Fruit fly (Drosophila melanogaster) whole organism, embryonic: Measurements from ENCODE around the gene CG42488.
A peak's percentile ranks its signal among the peaks of the same experiment; 100 is the strongest.

Experiments
- Aef1 ChIP-seq: fragments of 200-800 bp; sonication (Bioruptor generic); IDR thresholded peaks from 3 replicates; pipeline ENCODE4 v1.3.6; 2022; ENCODE audit warnings: missing biosample characterization, missing genetic modification characterization
- Blimp-1 ChIP-seq: fragments of 200-800 bp; sonication (Bioruptor generic); optimal IDR thresholded peaks from 3 replicates; lab custom pipeline; 2018; ENCODE audit warnings: missing biosample characterization, missing genetic modification characterization, mild to moderate bottlenecking, moderate library complexity, missing genetic modification reagents
- CG10209 ChIP-seq: fragments of 200-800 bp; sonication (Bioruptor generic); optimal IDR thresholded peaks from 3 replicates; lab custom pipeline; 2017; ENCODE audit warnings: missing biosample characterization, mild to moderate bottlenecking, missing genetic modification characterization, missing genetic modification reagents
- CG10267 ChIP-seq: fragments of 200-800 bp; sonication (Bioruptor generic); optimal IDR thresholded peaks from 2 replicates; lab custom pipeline; 2018; ENCODE audit warnings: missing biosample characterization, mild to moderate bottlenecking, missing genetic modification characterization, moderate library complexity
- CG10979 ChIP-seq: fragments of 200-800 bp; sonication (Bioruptor generic); optimal IDR thresholded peaks from 2 replicates; lab custom pipeline; 2018; ENCODE audit warnings: missing biosample characterization, mild to moderate bottlenecking, missing genetic modification characterization, moderate library complexity
- CG11085 ChIP-seq: fragments of 200-800 bp; sonication (Bioruptor generic); IDR thresholded peaks from 2 replicates; pipeline ENCODE4 v1.3.6; 2022; ENCODE audit warnings: missing biosample characterization, missing genetic modification characterization
- CG11504 ChIP-seq: fragments of 200-800 bp; sonication (Bioruptor generic); optimal IDR thresholded peaks from 3 replicates; lab custom pipeline; 2019; ENCODE audit warnings: missing biosample characterization, mild to moderate bottlenecking, missing genetic modification characterization, moderate library complexity
- CG12391 ChIP-seq: fragments of 200-800 bp; sonication (Bioruptor generic); optimal IDR thresholded peaks from 3 replicates; lab custom pipeline; 2018; ENCODE audit warnings: missing biosample characterization, mild to moderate bottlenecking, missing genetic modification characterization, moderate library complexity
- CG12659 ChIP-seq: fragments of 200-800 bp; sonication (Bioruptor generic); optimal IDR thresholded peaks from 3 replicates; lab custom pipeline; 2017; ENCODE audit warnings: mild to moderate bottlenecking, missing biosample characterization, missing genetic modification reagents, missing genetic modification characterization
- CG13424 ChIP-seq: fragments of 200-800 bp; sonication (Bioruptor generic); optimal IDR thresholded peaks from 2 replicates; lab custom pipeline; 2019; ENCODE audit warnings: missing biosample characterization, mild to moderate bottlenecking, missing genetic modification characterization, moderate library complexity
- CG14710 ChIP-seq: fragments of 200-800 bp; sonication (Bioruptor generic); optimal IDR thresholded peaks from 3 replicates; lab custom pipeline; 2019; ENCODE audit warnings: missing biosample characterization, mild to moderate bottlenecking, missing genetic modification characterization, moderate library complexity
- CG17328 ChIP-seq: fragments of 200-800 bp; sonication (Bioruptor generic); IDR thresholded peaks from 2 replicates; pipeline ENCODE4 v1.3.6; 2022; ENCODE audit warnings: missing biosample characterization, missing genetic modification characterization
- CG2712 ChIP-seq: fragments of 200-800 bp; optimal IDR thresholded peaks from 3 replicates; lab custom pipeline; 2019; ENCODE audit warnings: missing biosample characterization, mild to moderate bottlenecking, missing genetic modification characterization, moderate library complexity
- CG30403 ChIP-seq: fragments of 200-800 bp; sonication (Bioruptor generic); optimal IDR thresholded peaks from 3 replicates; lab custom pipeline; 2016; ENCODE audit warnings: missing biosample characterization, missing genetic modification characterization
- CG31441 ChIP-seq: fragments of 200-800 bp; sonication (Bioruptor generic); IDR thresholded peaks from 2 replicates; pipeline ENCODE4 v1.3.6; 2022; ENCODE audit warnings: missing biosample characterization, missing genetic modification characterization
- CG32532 ChIP-seq: fragments of 200-800 bp; sonication (Bioruptor generic); IDR thresholded peaks from 2 replicates; pipeline ENCODE4 v1.3.6; 2022; ENCODE audit warnings: missing biosample characterization, missing genetic modification characterization
- CG4424 ChIP-seq: fragments of 200-800 bp; sonication (Bioruptor generic); optimal IDR thresholded peaks from 3 replicates; lab custom pipeline; 2016; ENCODE audit warnings: missing biosample characterization, missing genetic modification characterization
- CG7839 ChIP-seq: fragments of 200-800 bp; sonication (Bioruptor generic); optimal IDR thresholded peaks from 3 replicates; lab custom pipeline; 2018; ENCODE audit warnings: missing biosample characterization, mild to moderate bottlenecking, missing genetic modification characterization, moderate library complexity
- CG8388 ChIP-seq: fragments of 200-800 bp; sonication (Bioruptor generic); optimal IDR thresholded peaks from 2 replicates; lab custom pipeline; 2019; ENCODE audit warnings: missing biosample characterization, mild to moderate bottlenecking, missing genetic modification characterization, moderate library complexity
- CG9437 ChIP-seq: fragments of 200-800 bp; sonication (Bioruptor generic); optimal IDR thresholded peaks from 2 replicates; lab custom pipeline; 2018; ENCODE audit warnings: missing biosample characterization, mild to moderate bottlenecking, missing genetic modification characterization
- CoRest ChIP-seq: fragments of 200-800 bp; sonication (Bioruptor generic); optimal IDR thresholded peaks from 3 replicates; lab custom pipeline; 2018; ENCODE audit warnings: missing biosample characterization, mild to moderate bottlenecking, missing genetic modification characterization, moderate library complexity
- D19A ChIP-seq: fragments of 200-800 bp; optimal IDR thresholded peaks from 3 replicates; lab custom pipeline; 2019; ENCODE audit warnings: missing biosample characterization, mild to moderate bottlenecking, missing genetic modification characterization, moderate library complexity
- Dek ChIP-seq: fragments of 200-800 bp; sonication (Bioruptor generic); optimal IDR thresholded peaks from 3 replicates; lab custom pipeline; 2019; ENCODE audit warnings: missing biosample characterization, mild to moderate bottlenecking, missing genetic modification characterization, moderate library complexity
- Oli ChIP-seq: fragments of 200-800 bp; sonication (Bioruptor generic); optimal IDR thresholded peaks from 2 replicates; lab custom pipeline; 2018; ENCODE audit warnings: missing biosample characterization, mild to moderate bottlenecking, missing genetic modification characterization, moderate library complexity
- Pdp1 ChIP-seq, 2 experiments: fragments of 200-800 bp; sonication (Bioruptor generic); optimal IDR thresholded peaks; 3 replicates each; lab custom pipeline; 2016; ENCODE audit warnings: missing biosample characterization in 2 of 2, missing genetic modification characterization in 2 of 2, mild to moderate bottlenecking in 1 of 2, moderate library complexity in 1 of 2
- Ptx1 ChIP-seq: fragments of 200-800 bp; sonication (Bioruptor generic); IDR thresholded peaks from 2 replicates; pipeline ENCODE4 v1.3.6; 2022; ENCODE audit warnings: missing biosample characterization, missing genetic modification characterization
- Sox100B ChIP-seq: fragments of 200-800 bp; sonication (Bioruptor generic); optimal IDR thresholded peaks from 3 replicates; lab custom pipeline; 2018; ENCODE audit warnings: missing biosample characterization, mild to moderate bottlenecking, missing genetic modification characterization
- Sox102F ChIP-seq: fragments of 200-800 bp; sonication (Bioruptor generic); optimal IDR thresholded peaks from 2 replicates; lab custom pipeline; 2018; ENCODE audit warnings: missing biosample characterization, mild to moderate bottlenecking, missing genetic modification characterization, moderate library complexity
- Stat92E ChIP-seq, 3 experiments: fragments of >200 bp in 2 of 3; fragments of 200-800 bp in 1 of 3; sonication (Bioruptor generic) in 1 of 3; optimal IDR thresholded peaks; 2 replicates each; lab custom pipeline; 2017 to 2019; ENCODE audit warnings: missing biosample characterization in 3 of 3, missing genetic modification characterization in 3 of 3, mild to moderate bottlenecking in 1 of 3, moderate library complexity in 1 of 3
- Usf ChIP-seq: fragments of 200-800 bp; sonication (Bioruptor generic); optimal IDR thresholded peaks from 2 replicates; lab custom pipeline; 2017; ENCODE audit warnings: missing genotype, missing biosample characterization, missing genetic modification characterization
- bcd ChIP-seq: fragments of 200-800 bp; sonication (Bioruptor generic); optimal IDR thresholded peaks from 2 replicates; lab custom pipeline; 2017; ENCODE audit warnings: missing biosample characterization, mild to moderate bottlenecking, missing genetic modification characterization
- chinmo ChIP-seq: fragments of 200-800 bp; sonication (Bioruptor generic); IDR thresholded peaks from 4 replicates; pipeline ENCODE4 v1.3.6; 2022; ENCODE audit warnings: missing biosample characterization, missing genetic modification characterization; ENCODE audit not compliant: partially characterized antibody
- ci ChIP-seq: fragments of 200-800 bp; sonication (Bioruptor generic); IDR thresholded peaks from 3 replicates; pipeline ENCODE4 v1.3.6; 2022; ENCODE audit warnings: missing biosample characterization, missing genetic modification characterization
- dmrt11E ChIP-seq: fragments of 200-800 bp; sonication (Bioruptor generic); optimal IDR thresholded peaks from 3 replicates; lab custom pipeline; 2018; ENCODE audit warnings: missing biosample characterization, mild to moderate bottlenecking, missing genetic modification characterization, moderate library complexity
- gem ChIP-seq: fragments of 200-800 bp; sonication (Bioruptor generic); optimal IDR thresholded peaks from 2 replicates; lab custom pipeline; 2019; ENCODE audit warnings: missing biosample characterization, mild to moderate bottlenecking, missing genetic modification characterization, moderate library complexity
- grau ChIP-seq: fragments of 200-800 bp; optimal IDR thresholded peaks from 3 replicates; lab custom pipeline; 2019; ENCODE audit warnings: missing biosample characterization, mild to moderate bottlenecking, missing genetic modification characterization, moderate library complexity
- lola ChIP-seq, 3 experiments: fragments of >200 bp in 2 of 3; fragments of 200-800 bp in 1 of 3; sonication (Bioruptor generic) in 1 of 3; optimal IDR thresholded peaks; 2 replicates each; lab custom pipeline; 2017 to 2019; ENCODE audit warnings: missing biosample characterization in 3 of 3, missing genetic modification characterization in 3 of 3, mild to moderate bottlenecking in 1 of 3, moderate library complexity in 1 of 3
- org-1 ChIP-seq: fragments of 200-800 bp; sonication (Bioruptor generic); optimal IDR thresholded peaks from 2 replicates; lab custom pipeline; 2017; ENCODE audit warnings: missing biosample characterization, missing genetic modification characterization
- pho ChIP-seq: fragments of 200-800 bp; sonication (Bioruptor generic); optimal IDR thresholded peaks from 2 replicates; lab custom pipeline; 2016; ENCODE audit warnings: missing biosample characterization, missing genetic modification characterization
- sc ChIP-seq, 3 experiments: fragments of >200 bp in 2 of 3; fragments of 200-800 bp in 1 of 3; sonication (Bioruptor generic) in 1 of 3; optimal IDR thresholded peaks; 2 replicates in 2 of 3; 3 replicates in 1 of 3; lab custom pipeline; 2017; ENCODE audit warnings: mild to moderate bottlenecking in 1 of 3, missing biosample characterization in 1 of 3, missing genetic modification characterization in 1 of 3, missing genetic modification reagents in 1 of 3
- sd ChIP-seq: fragments of 200-800 bp; sonication (Bioruptor generic); optimal IDR thresholded peaks from 3 replicates; lab custom pipeline; 2018; ENCODE audit warnings: missing biosample characterization, mild to moderate bottlenecking, missing genetic modification characterization, moderate library complexity
- slbo ChIP-seq: fragments of 200-800 bp; sonication (Bioruptor generic); IDR thresholded peaks from 2 replicates; pipeline ENCODE4 v1.3.6; 2022; ENCODE audit warnings: missing biosample characterization, missing genetic modification characterization
- ttk ChIP-seq: fragments of 200-800 bp; sonication (Bioruptor generic); IDR thresholded peaks from 2 replicates; pipeline ENCODE4 v2.1.2; 2022; ENCODE audit warnings: missing biosample characterization, missing genetic modification characterization
- tup ChIP-seq: fragments of 200-800 bp; sonication (Bioruptor generic); optimal IDR thresholded peaks from 2 replicates; lab custom pipeline; 2016; ENCODE audit warnings: missing biosample characterization, mild to moderate bottlenecking, missing genetic modification characterization, moderate library complexity
- twi ChIP-seq: fragments of 200-800 bp; optimal IDR thresholded peaks from 2 replicates; lab custom pipeline; 2019; ENCODE audit warnings: missing biosample characterization, mild to moderate bottlenecking, missing genetic modification characterization, moderate library complexity
- wor ChIP-seq: fragments of 200-800 bp; sonication (Bioruptor generic); IDR thresholded peaks from 2 replicates; pipeline ENCODE4 v1.3.6; 2022; ENCODE audit warnings: missing biosample characterization, missing genetic modification characterization

CG42488 gene

dm6 chr3R:25532406-25533225 lies 49.7 kb downstream of the CG42488 start (continued):
- TF ChIP-seq Blimp-1 (GFP tag; lab: Kevin White, UChicago) = peak; percentile 90
- peak; percentile 55 for TF ChIP-seq CG11504
- TF ChIP-seq Pdp1 (GFP tag; optimal IDR thresholded peaks at IDR 0.05; lab: Kevin White, UChicago) = peak in 1 of 2 experiments; percentile 5
- TF ChIP-seq CG2712 = peak; percentile 42
- no peak for TF ChIP-seq Usf
- TF ChIP-seq CG4424 (GFP tag; lab: Kevin White, UChicago) = peak; percentile 18
- TF ChIP-seq D19A (tag; lab: Kevin White, UChicago) = peak; percentile 12
- TF ChIP-seq chinmo (GFP tag; lab: Robert Waterston, UW) = 0 out of 4 replicates have a peak, but pooled peaks have one; percentile 42
- no peak for TF ChIP-seq wor (GFP tag; lab: Robert Waterston, UW)
- TF ChIP-seq CG13424 = peak; percentile 33
- TF ChIP-seq CG7839 (tag; lab: Kevin White, UChicago) = peak; percentile 42
- TF ChIP-seq pho = no peak
- peak; percentile 64 for TF ChIP-seq gem
- no peak for TF ChIP-seq tup (GFP tag; lab: Kevin White, UChicago)
- TF ChIP-seq bcd (GFP tag; lab: Kevin White, UChicago) = peak; percentile 11
- TF ChIP-seq grau (tag; lab: Kevin White, UChicago) = peak; percentile 88
- TF ChIP-seq CG14710 (tag; lab: Kevin White, UChicago) = peak; percentile 15
- no peak for TF ChIP-seq twi (tag; lab: Kevin White, UChicago)
- TF ChIP-seq lola (GFP tag; optimal IDR thresholded peaks at IDR 0.05; lab: Kevin White, UChicago) = peak in 1 of 3 experiments; percentile 43
- no peak for TF ChIP-seq CG12659
- TF ChIP-seq org-1 (GFP tag; lab: Kevin White, UChicago) = no peak
- TF ChIP-seq sc (optimal IDR thresholded peaks at IDR 0.05; lab: Kevin White, UChicago) = no peak
- TF ChIP-seq sc (GFP tag; optimal IDR thresholded peaks at IDR 0.05; lab: Kevin White, UChicago) = peak; percentile 5
- no peak for TF ChIP-seq Dek (tag; lab: Kevin White, UChicago)
- TF ChIP-seq Sox100B = peak; percentile 31
- TF ChIP-seq CG9437 (GFP tag; lab: Kevin White, UChicago) = peak; percentile 20
- peak; percentile 54; the same call in 1 of the 2 replicates for TF ChIP-seq slbo (GFP tag; lab: Robert Waterston, UW)
- TF ChIP-seq CG10209 (GFP tag; lab: Kevin White, UChicago) = peak; percentile 23
- no peak for TF ChIP-seq Oli (tag; lab: Kevin White, UChicago)
- TF ChIP-seq CG12391 = peak; percentile 28
- TF ChIP-seq ci (GFP tag; lab: Robert Waterston, UW) = 0 out of 3 replicates have a peak, but pooled peaks have one; percentile 5
- 0 out of 3 replicates have a peak, but pooled peaks have one; percentile 14 for TF ChIP-seq Aef1 (GFP tag; lab: Robert Waterston, UW)
- no peak for TF ChIP-seq Stat92E (GFP tag; optimal IDR thresholded peaks at IDR 0.05; lab: Kevin White, UChicago)
- TF ChIP-seq dmrt11E (tag; lab: Kevin White, UChicago) = peak; percentile 40
- TF ChIP-seq CG8388 (GFP tag; lab: Kevin White, UChicago) = no peak
- TF ChIP-seq CG10267 = peak; percentile 11
- TF ChIP-seq ttk (GFP tag; lab: Robert Waterston, UW) = peak; percentile 33; the same call in 1 of the 2 replicates
- TF ChIP-seq sd (tag; lab: Kevin White, UChicago) = peak; percentile 34
- peak; percentile 67 for TF ChIP-seq CG31441
- TF ChIP-seq CoRest = peak; percentile 36
- TF ChIP-seq CG30403 (GFP tag; lab: Kevin White, UChicago) = peak; percentile 20
- TF ChIP-seq CG17328 (GFP tag; lab: Robert Waterston, UW) = peak; percentile 27; the same call in 1 of the 2 replicates
- TF ChIP-seq CG32532 (GFP tag; lab: Robert Waterston, UW) = 0 out of 2 replicates have a peak, but pooled peaks have one; percentile 35
- TF ChIP-seq Ptx1 (GFP tag; lab: Robert Waterston, UW) = peak; percentile 39; the same call in 1 of the 2 replicates
- peak; percentile 32 for TF ChIP-seq Sox102F (GFP tag; lab: Kevin White, UChicago)
- peak; percentile 21 for TF ChIP-seq CG10979
- TF ChIP-seq CG11085 (GFP tag; lab: Robert Waterston, UW) = no peak
